Worm (Caenorhabditis elegans) whole organism, L2 larva: ENCODE results near the gene cnt-1.
A peak's percentile ranks its signal among the peaks of the same experiment; 100 is the strongest.

Source experiments
- C34F6.9 ChIP-seq: fragments of 150-350 bp; optimal IDR thresholded peaks from 2 replicates; lab custom pipeline; 2014; ENCODE audit warnings: missing biosample characterization, missing genetic modification characterization
- R02D3.7 ChIP-seq: fragments of 150-350 bp; optimal IDR thresholded peaks from 2 replicates; lab custom pipeline; 2014; ENCODE audit warnings: missing biosample characterization, missing genetic modification characterization
- Y55F3AM.14 ChIP-seq: fragments of 200-800 bp; sonication (Bioruptor generic); optimal IDR thresholded peaks from 2 replicates; lab custom pipeline; 2018; ENCODE audit warnings: mild to moderate bottlenecking, missing genetic modification characterization, missing compliant biosample characterization
- ZK546.5 ChIP-seq: sonication (generic microtip); optimal IDR thresholded peaks from 2 replicates; lab custom pipeline; 2017; ENCODE audit warnings: missing biosample characterization, missing genetic modification characterization
- aly-2 ChIP-seq: fragments of 150-350 bp; optimal IDR thresholded peaks from 2 replicates; lab custom pipeline; 2014; ENCODE audit warnings: missing biosample characterization, missing genetic modification characterization
- ama-1 ChIP-seq: fragments of 150-350 bp; optimal IDR thresholded peaks from 2 replicates; lab custom pipeline; 2018; ENCODE audit warnings: inconsistent platforms
- ceh-16 ChIP-seq: fragments of 150-350 bp; optimal IDR thresholded peaks from 2 replicates; lab custom pipeline; 2014; ENCODE audit warnings: missing biosample characterization, missing genetic modification characterization
- ceh-82 ChIP-seq: fragments of 150-350 bp; optimal IDR thresholded peaks from 2 replicates; lab custom pipeline; 2014; ENCODE audit warnings: missing biosample characterization, missing genetic modification characterization
- crh-2 ChIP-seq: sonication (generic microtip); optimal IDR thresholded peaks from 2 replicates; lab custom pipeline; 2017; ENCODE audit warnings: missing biosample characterization, missing genetic modification characterization
- egl-27 ChIP-seq: sonication (generic microtip); optimal IDR thresholded peaks from 3 replicates; lab custom pipeline; 2017; ENCODE audit warnings: missing biosample characterization, missing genetic modification reagents, missing genetic modification characterization
- elt-1 ChIP-seq: fragments of 150-350 bp; optimal IDR thresholded peaks from 2 replicates; lab custom pipeline; 2014; ENCODE audit warnings: missing biosample characterization, missing genetic modification characterization
- elt-3 ChIP-seq: sonication (generic microtip); optimal IDR thresholded peaks from 2 replicates; lab custom pipeline; 2017; ENCODE audit warnings: missing biosample characterization, missing genetic modification characterization
- fos-1 ChIP-seq: fragments of 150-350 bp; optimal IDR thresholded peaks from 2 replicates; lab custom pipeline; 2014; ENCODE audit warnings: missing biosample characterization, missing genetic modification characterization
- gmeb-1 ChIP-seq: fragments of 150-350 bp; optimal IDR thresholded peaks from 2 replicates; lab custom pipeline; 2014; ENCODE audit warnings: missing biosample characterization, missing genetic modification characterization
- lin-11 ChIP-seq: fragments of 150-350 bp; sonication (generic microtip); optimal IDR thresholded peaks from 2 replicates; lab custom pipeline; 2014; ENCODE audit warnings: missing biosample characterization, missing genetic modification characterization, inconsistent platforms, mixed read lengths
- lin-13 ChIP-seq: fragments of 150-350 bp; optimal IDR thresholded peaks from 2 replicates; lab custom pipeline; 2014; ENCODE audit warnings: missing biosample characterization, missing genetic modification reagents, missing genetic modification characterization
- lin-39 ChIP-seq: fragments of 150-350 bp; optimal IDR thresholded peaks from 2 replicates; lab custom pipeline; 2014; ENCODE audit warnings: missing biosample characterization, missing genetic modification reagents, missing genetic modification characterization
- lsy-2 ChIP-seq, 2 experiments: fragments of 150-350 bp in 1 of 2; sonication (generic microtip) in 1 of 2; optimal IDR thresholded peaks; 2 replicates each; lab custom pipeline; 2014 to 2017; ENCODE audit warnings: missing biosample characterization in 2 of 2, missing genetic modification characterization in 2 of 2
- mdl-1 ChIP-seq, 2 experiments: fragments of 150-350 bp in 1 of 2; sonication (generic microtip) in 1 of 2; optimal IDR thresholded peaks; 2 replicates each; lab custom pipeline; 2017; ENCODE audit warnings: missing biosample characterization in 2 of 2, missing genetic modification characterization in 2 of 2
- nhr-10 ChIP-seq: sonication (generic microtip); optimal IDR thresholded peaks from 2 replicates; lab custom pipeline; 2017; ENCODE audit warnings: missing biosample characterization, missing genetic modification characterization
- nhr-11 ChIP-seq: fragments of 150-350 bp; optimal IDR thresholded peaks from 2 replicates; lab custom pipeline; 2014; ENCODE audit warnings: missing biosample characterization, missing genetic modification characterization
- nhr-23 ChIP-seq: fragments of 150-350 bp; optimal IDR thresholded peaks from 2 replicates; lab custom pipeline; 2014; ENCODE audit warnings: missing biosample characterization, missing genetic modification reagents, missing genetic modification characterization
- nhr-237 ChIP-seq: fragments of 150-350 bp; optimal IDR thresholded peaks from 2 replicates; lab custom pipeline; 2014; ENCODE audit warnings: missing biosample characterization, missing genetic modification characterization
- nhr-25 ChIP-seq: fragments of 150-350 bp; sonication (generic microtip); optimal IDR thresholded peaks from 3 replicates; lab custom pipeline; 2014; ENCODE audit warnings: missing biosample characterization, missing genetic modification characterization
- nhr-6 ChIP-seq: fragments of 150-350 bp; optimal IDR thresholded peaks from 2 replicates; lab custom pipeline; 2014; ENCODE audit warnings: missing biosample characterization, missing genetic modification characterization
- sem-4 ChIP-seq: fragments of 150-350 bp; optimal IDR thresholded peaks from 2 replicates; lab custom pipeline; 2014; ENCODE audit warnings: missing biosample characterization, missing genetic modification reagents, missing genetic modification characterization
- skn-1 ChIP-seq: sonication (generic microtip); optimal IDR thresholded peaks from 2 replicates; lab custom pipeline; 2017; ENCODE audit warnings: missing biosample characterization, missing genetic modification characterization
- sma-3 ChIP-seq: sonication (generic microtip); optimal IDR thresholded peaks from 2 replicates; lab custom pipeline; 2016; ENCODE audit warnings: missing genetic modification reagents, missing genetic modification characterization, missing compliant biosample characterization
- sma-9 ChIP-seq, 2 experiments: fragments of 150-350 bp in 1 of 2; sonication (generic microtip) in 1 of 2; optimal IDR thresholded peaks; 2 replicates each; lab custom pipeline; 2014 to 2016; ENCODE audit warnings: missing genetic modification characterization in 2 of 2, mild to moderate bottlenecking in 1 of 2, missing biosample characterization in 1 of 2, missing compliant biosample characterization in 1 of 2, missing genetic modification reagents in 1 of 2, moderate library complexity in 1 of 2
- snpc-4 ChIP-seq: fragments of 150-350 bp; optimal IDR thresholded peaks from 2 replicates; lab custom pipeline; 2014; ENCODE audit warnings: missing biosample characterization, missing genetic modification characterization
- zag-1 ChIP-seq: fragments of 150-350 bp; optimal IDR thresholded peaks from 2 replicates; lab custom pipeline; 2014; ENCODE audit warnings: missing biosample characterization, missing genetic modification characterization
- ztf-1 ChIP-seq: fragments of 200-800 bp; sonication (Bioruptor generic); conservative IDR thresholded peaks from 2 replicates; pipeline ENCODE4 v1.3.6; 2022; ENCODE audit warnings: missing genetic modification characterization, missing compliant biosample characterization
- ztf-4 ChIP-seq: fragments of 150-350 bp; optimal IDR thresholded peaks from 2 replicates; lab custom pipeline; 2014; ENCODE audit warnings: missing biosample characterization, missing genetic modification characterization

cnt-1 gene

ce11 chrII:12089616-12090215 lies 1.0 kb upstream of the cnt-1 start (continued):
- peak; percentile 9 to 73 for TF ChIP-seq lsy-2 (tag; optimal IDR thresholded peaks at IDR 0.05; lab: Kevin White, UChicago)
- no peak for TF ChIP-seq ZK546.5 (tag; lab: Kevin White, UChicago)
- peak; percentile 72 for TF ChIP-seq crh-2 (tag; lab: Kevin White, UChicago)

- TF ChIP-seq elt-3 (tag; lab: Kevin White, UChicago) (no peak), aly-2 (tag; lab: Kevin White, UChicago) (no peak), ZK546.5 (tag; lab: Kevin White, UChicago) (no peak), zag-1 (no peak), nhr-25 (no peak), nhr-10 (tag; lab: Kevin White, UChicago) (no peak), fos-1 (tag; lab: Kevin White, UChicago) (peak; percentile 65), nhr-11 (tag; lab: Kevin White, UChicago) (no peak)
Measured at ce11 chrII:12081454-12081853, 7.2 kb downstream of the cnt-1 start.

- TF ChIP-seq fos-1 (tag; lab: Kevin White, UChicago): peak; percentile 85
- no peak for TF ChIP-seq nhr-10 (tag; lab: Kevin White, UChicago)
- no peak for TF ChIP-seq sma-3 (GFP tag; lab: Kevin White, UChicago)
Measured at ce11 chrII:12080015-12080414, 8.7 kb downstream of the cnt-1 start.

ce11 chrII:12077281-12077680 lies 11.4 kb downstream of the cnt-1 start:
- TF ChIP-seq R02D3.7 (tag; lab: Kevin White, UChicago) (no peak), ztf-4 (no peak), sem-4 (tag; lab: Kevin White, UChicago) (no peak), mdl-1 (tag; optimal IDR thresholded peaks at IDR 0.05; lab: Kevin White, UChicago) (no peak), elt-3 (tag; lab: Kevin White, UChicago) (no peak), nhr-23 (tag; lab: Kevin White, UChicago) (no peak), zag-1 (no peak), nhr-237 (tag; lab: Kevin White, UChicago) (no peak), ztf-1 (GFP tag; lab: Robert Waterston, UW) (no peak), lin-39 (tag; lab: Kevin White, UChicago) (no peak)

ce11 chrII:12076355-12076754 lies 12.3 kb downstream of the cnt-1 start:
- TF ChIP-seq sma-9 (GFP tag; optimal IDR thresholded peaks at IDR 0.05; lab: Kevin White, UChicago): no peak
- TF ChIP-seq sma-9 (tag; optimal IDR thresholded peaks at IDR 0.05; lab: Kevin White, UChicago): no peak
- TF ChIP-seq elt-3 (tag; lab: Kevin White, UChicago): no peak
- TF ChIP-seq lin-13 (GFP tag; lab: Kevin White, UChicago): no peak
- TF ChIP-seq snpc-4: no peak
- no peak for TF ChIP-seq lin-11 (tag; lab: Kevin White, UChicago)
- TF ChIP-seq skn-1 (tag; lab: Kevin White, UChicago): no peak
- TF ChIP-seq crh-2 (tag; lab: Kevin White, UChicago): no peak
- no peak for TF ChIP-seq sma-3 (GFP tag; lab: Kevin White, UChicago)
- TF ChIP-seq, all 48 proteins: peak for 0

ce11 chrII:12071243-12071642 lies 17.4 kb downstream of the cnt-1 start:
- TF ChIP-seq crh-2 (tag; lab: Kevin White, UChicago) (no peak), gmeb-1 (no peak), Y55F3AM.14 (no peak), C34F6.9 (tag; lab: Kevin White, UChicago) (no peak), mdl-1 (tag; optimal IDR thresholded peaks at IDR 0.05; lab: Kevin White, UChicago) (no peak), fos-1 (tag; lab: Kevin White, UChicago) (no peak), snpc-4 (no peak), ztf-4 (no peak), elt-1 (tag; lab: Kevin White, UChicago) (no peak), ceh-82 (tag; lab: Kevin White, UChicago) (no peak), ama-1 (no peak), nhr-237 (tag; lab: Kevin White, UChicago) (no peak), lin-13 (GFP tag; lab: Kevin White, UChicago) (no peak), egl-27 (no peak), lsy-2 (tag; optimal IDR thresholded peaks at IDR 0.05; lab: Kevin White, UChicago) (no peak), zag-1 (no peak), nhr-6 (no peak), ceh-16 (tag; lab: Kevin White, UChicago) (no peak)
- TF ChIP-seq, all 48 proteins: peak for 0
